Fruit fly (Drosophila melanogaster): Measurements from ENCODE around the gene CG13460.

The CG13460 gene

dm6 chr3L:15093929-15094588 is 32.6 kb upstream of the CG13460 start:
- TF ChIP-seq caup (GFP tag; optimal IDR thresholded peaks at IDR 0.05; ENCODE audit: severe bottlenecking) (no peak), CG17612 (GFP tag; IDR thresholded peaks at IDR 0.05) (no peak), Dip2 (GFP tag; IDR thresholded peaks at IDR 0.05) (no peak), eyg (GFP tag; optimal IDR thresholded peaks at IDR 0.05) (no peak), Dek (tag; optimal IDR thresholded peaks at IDR 0.05) (peak; percentile 2), CG10959 (GFP tag; IDR thresholded peaks at IDR 0.05) (no peak), sens (GFP tag) (peak; percentile 85), Ssrp (tag; optimal IDR thresholded peaks at IDR 0.05) (peak; percentile 8), MTF-1 (GFP tag; optimal IDR thresholded peaks at IDR 0.05; ENCODE audit: borderline replicate concordance) (no peak), CG13424 (tag; optimal IDR thresholded peaks at IDR 0.05) (no peak), CG12391 (tag; optimal IDR thresholded peaks at IDR 0.05) (no peak), Atf-2 (GFP tag; optimal IDR thresholded peaks at IDR 0.05) (no peak), CG34376 (GFP tag; optimal IDR thresholded peaks at IDR 0.05) (no peak), CG15011 (GFP tag; optimal IDR thresholded peaks at IDR 0.05) (no peak), nerfin-2 (GFP tag; IDR thresholded peaks at IDR 0.05; ENCODE audit: partially characterized antibody) (no peak), CG12236 (GFP tag; optimal IDR thresholded peaks at IDR 0.05) (no peak), seq (GFP tag; IDR thresholded peaks at IDR 0.05) (no peak), h (optimal IDR thresholded peaks at IDR 0.05) (no peak), ash1 (GFP tag; optimal IDR thresholded peaks at IDR 0.05) (no peak), CG13775 (GFP tag; optimal IDR thresholded peaks at IDR 0.05) (no peak), ase (GFP tag; IDR thresholded peaks at IDR 0.05) (no peak), NK7.1 (GFP tag; optimal IDR thresholded peaks at IDR 0.05) (no peak), emc (GFP tag; optimal IDR thresholded peaks at IDR 0.05) (no peak), CG10979 (tag; optimal IDR thresholded peaks at IDR 0.05) (no peak), Atf3 (GFP tag; optimal IDR thresholded peaks at IDR 0.05) (no peak), HLH3B (GFP tag; IDR thresholded peaks at IDR 0.05) (no peak), Gug (GFP tag; IDR thresholded peaks at IDR 0.05) (no peak), CG6272 (GFP tag; IDR thresholded peaks at IDR 0.05) (no peak), Fer1 (GFP tag; optimal IDR thresholded peaks at IDR 0.05) (no peak), luna (GFP tag; optimal IDR thresholded peaks at IDR 0.05) (no peak), usp (GFP tag; optimal IDR thresholded peaks at IDR 0.05) (no peak), oc (tag; optimal IDR thresholded peaks at IDR 0.05) (no peak), Bteb2 (GFP tag; optimal IDR thresholded peaks at IDR 0.05) (no peak), CG5245 (GFP tag; optimal IDR thresholded peaks at IDR 0.05) (no peak), CG11504 (tag; optimal IDR thresholded peaks at IDR 0.05) (peak; percentile 23), D19A (tag; optimal IDR thresholded peaks at IDR 0.05) (peak; percentile 23), jing (GFP tag; optimal IDR thresholded peaks at IDR 0.05) (no peak), knrl (GFP tag; IDR thresholded peaks at IDR 0.05; ENCODE audit: partially characterized antibody) (no peak), CG12659 (GFP tag; optimal IDR thresholded peaks at IDR 0.05) (no peak), dysf (GFP tag; IDR thresholded peaks at IDR 0.05) (no peak; the same call in 2 of the 3 replicates), Asciz (GFP tag; optimal IDR thresholded peaks at IDR 0.05) (no peak), CG4617 (GFP tag; optimal IDR thresholded peaks at IDR 0.05; ENCODE audit: borderline replicate concordance) (no peak), vvl (GFP tag; IDR thresholded peaks at IDR 0.05) (0 out of 2 replicates have a peak, but pooled peaks have one; percentile 28), HmgZ (tag; optimal IDR thresholded peaks at IDR 0.05) (peak; percentile 6), bcd (GFP tag; optimal IDR thresholded peaks at IDR 0.05) (no peak), CG18619 (GFP tag; optimal IDR thresholded peaks at IDR 0.05) (no peak), Rx (GFP tag; IDR thresholded peaks at IDR 0.05) (no peak), CG9797 (GFP tag; optimal IDR thresholded peaks at IDR 0.05) (no peak), crp (GFP tag; optimal IDR thresholded peaks at IDR 0.05) (no peak), nau (GFP tag; optimal IDR thresholded peaks at IDR 0.05) (no peak)
